Worm (Caenorhabditis elegans): ENCODE measurements around the gene Y69A2AR.31.

DNA sequence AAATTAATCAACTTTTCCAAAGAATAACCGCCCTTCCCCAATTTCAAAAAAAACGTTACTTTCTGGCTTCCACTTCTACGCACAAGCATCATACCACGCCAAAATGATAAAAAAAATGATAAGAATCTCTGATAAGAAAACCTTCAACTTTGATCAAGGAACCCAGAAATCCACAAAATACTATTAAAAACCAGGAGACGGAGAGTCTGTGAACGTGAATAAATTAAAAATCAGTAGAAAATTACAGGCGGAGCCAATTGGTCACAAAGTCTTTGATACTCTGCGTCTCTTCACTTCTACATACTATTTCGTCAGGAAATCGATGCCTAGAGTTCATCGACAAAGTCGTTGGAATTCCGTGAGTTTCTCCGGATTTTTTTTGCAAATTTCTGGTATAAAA, 45.2 kb downstream of the Y69A2AR.31 start, which contains the start of gene smf-3:
- TF ChIP-seq fkh-10 (GFP tag; optimal IDR thresholded peaks at IDR 0.05) (no peak), fax-1 (tag; optimal IDR thresholded peaks at IDR 0.05) (no peak), pha-4 (tag; optimal IDR thresholded peaks at IDR 0.05) (no peak), F13H6.1 (tag; optimal IDR thresholded peaks at IDR 0.05) (no peak), nfya-1 (tag; optimal IDR thresholded peaks at IDR 0.05) (no peak), ttx-3 (tag; optimal IDR thresholded peaks at IDR 0.05) (no peak), ama-1 (optimal IDR thresholded peaks at IDR 0.05) (no peak), tbx-7 (tag; optimal IDR thresholded peaks at IDR 0.05) (no peak), unc-55 (GFP tag; optimal IDR thresholded peaks at IDR 0.05) (no peak), nhr-11 (tag; optimal IDR thresholded peaks at IDR 0.05) (no peak), C08G9.2 (tag; optimal IDR thresholded peaks at IDR 0.05) (no peak), zip-5 (tag; optimal IDR thresholded peaks at IDR 0.05) (no peak), ref-2 (tag; optimal IDR thresholded peaks at IDR 0.05) (no peak), C38D4.7 (GFP tag; optimal IDR thresholded peaks at IDR 0.05) (no peak)
